Worm (Caenorhabditis elegans): Measurements from ENCODE around the gene Y17G7B.8.

The Y17G7B.8 gene

ce11 chrII:11988724-11989123, 38.8 kb downstream of the Y17G7B.8 start, which contains the start of gene Y17G7B.3:
Gene Y17G7B.3 (plus strand): TSS chrII:11989024.
- no peak for TF ChIP-seq pag-3 (tag; optimal IDR thresholded peaks at IDR 0.05; ENCODE audit: borderline replicate concordance, insufficient read depth)
- TF ChIP-seq mdl-1 (tag; optimal IDR thresholded peaks at IDR 0.05), result no peak
- TF ChIP-seq nhr-28 (tag; optimal IDR thresholded peaks at IDR 0.05), result no peak
- TF ChIP-seq pax-3 (tag; optimal IDR thresholded peaks at IDR 0.05), result no peak
- no peak for TF ChIP-seq nhr-71 (tag; optimal IDR thresholded peaks at IDR 0.05)
- no peak for TF ChIP-seq rnt-1 (tag; optimal IDR thresholded peaks at IDR 0.05)
- no peak for TF ChIP-seq efl-3 (GFP tag; optimal IDR thresholded peaks at IDR 0.05)
- TF ChIP-seq fos-1 (tag; optimal IDR thresholded peaks at IDR 0.05), result no peak

- TF ChIP-seq dsc-1 (tag; optimal IDR thresholded peaks at IDR 0.05), result peak; percentile 84
- peak; percentile 53 for TF ChIP-seq fkh-4 (tag; optimal IDR thresholded peaks at IDR 0.05; ENCODE audit: borderline replicate concordance)
- TF ChIP-seq ces-1 (GFP tag; optimal IDR thresholded peaks at IDR 0.05), result peak; percentile 77
- peak; percentile 96 for TF ChIP-seq fkh-8 (tag; optimal IDR thresholded peaks at IDR 0.05)
- TF ChIP-seq nhr-11 (tag; optimal IDR thresholded peaks at IDR 0.05), result peak; percentile 90
- peak; percentile 94 for TF ChIP-seq nhr-71 (tag; optimal IDR thresholded peaks at IDR 0.05)
- TF ChIP-seq xbp-1 (tag; optimal IDR thresholded peaks at IDR 0.05), result peak; percentile 92
- TF ChIP-seq mef-2 (tag; optimal IDR thresholded peaks at IDR 0.05), result peak; percentile 29
- peak; percentile 78 for TF ChIP-seq ztf-4 (tag; optimal IDR thresholded peaks at IDR 0.05)
- TF ChIP-seq unc-98 (GFP tag; IDR thresholded peaks at IDR 0.05), result peak; percentile 22; the same call in 1 of the 2 replicates
- TF ChIP-seq ceh-8 (GFP tag; optimal IDR thresholded peaks at IDR 0.05), result peak; percentile 90
- no peak for TF ChIP-seq aha-1 (tag; optimal IDR thresholded peaks at IDR 0.05)
- TF ChIP-seq C16A3.4 (tag; optimal IDR thresholded peaks at IDR 0.05), result peak; percentile 81
- peak; percentile 71 for TF ChIP-seq jun-1 (tag; optimal IDR thresholded peaks at IDR 0.05)
- peak; percentile 73 for TF ChIP-seq C04F5.9 (tag; optimal IDR thresholded peaks at IDR 0.05)
- peak; percentile 75 for TF ChIP-seq elt-2 (tag; optimal IDR thresholded peaks at IDR 0.05)
- no peak for TF ChIP-seq rnt-1 (tag; optimal IDR thresholded peaks at IDR 0.05)
- TF ChIP-seq F16B12.6 (tag; optimal IDR thresholded peaks at IDR 0.05), result peak; percentile 34
- peak in 4 of 6 experiments; percentile 27 to 82 (median 53) for TF ChIP-seq elt-3 (tag; optimal IDR thresholded peaks at IDR 0.05)
- TF ChIP-seq lin-14 (GFP tag; optimal IDR thresholded peaks at IDR 0.05), result peak; percentile 95
- no peak for TF ChIP-seq pqm-1 (tag; optimal IDR thresholded peaks at IDR 0.05)
- TF ChIP-seq sptf-1 (tag; optimal IDR thresholded peaks at IDR 0.05), result no peak
- TF ChIP-seq lin-13 (GFP tag; optimal IDR thresholded peaks at IDR 0.05), result peak; percentile 86
- peak; percentile 93 to 94 for TF ChIP-seq lsy-2 (tag; optimal IDR thresholded peaks at IDR 0.05)
- no peak for TF ChIP-seq sup-37 (GFP tag; optimal IDR thresholded peaks at IDR 0.05)
- no peak for TF ChIP-seq nhr-28 (tag; optimal IDR thresholded peaks at IDR 0.05)
- peak; percentile 61 for TF ChIP-seq nhr-77 (tag; optimal IDR thresholded peaks at IDR 0.05)
- peak; percentile 80 for TF ChIP-seq unc-86 (tag; optimal IDR thresholded peaks at IDR 0.05)
- peak; percentile 75 for TF ChIP-seq grh-1 (GFP tag; IDR thresholded peaks at IDR 0.05)
- TF ChIP-seq nhr-76 (tag; optimal IDR thresholded peaks at IDR 0.05), result no peak
- no peak for TF ChIP-seq egl-27 (tag; optimal IDR thresholded peaks at IDR 0.05)
- TF ChIP-seq unc-30 (tag; optimal IDR thresholded peaks at IDR 0.05), result no peak
- peak; percentile 61 for TF ChIP-seq hlh-4 (tag; optimal IDR thresholded peaks at IDR 0.05)
- no peak for TF ChIP-seq tlp-1 (tag; optimal IDR thresholded peaks at IDR 0.05)
- TF ChIP-seq zip-4 (GFP tag; optimal IDR thresholded peaks at IDR 0.05), result peak; percentile 67
- TF ChIP-seq lir-3 (tag; optimal IDR thresholded peaks at IDR 0.05; ENCODE audit: poor library complexity), result no peak
- TF ChIP-seq egl-13 (tag; optimal IDR thresholded peaks at IDR 0.05), result peak; percentile 91
- TF ChIP-seq nhr-90 (tag; optimal IDR thresholded peaks at IDR 0.05; ENCODE audit: poor library complexity), result peak; percentile 95
- TF ChIP-seq aly-2 (tag; optimal IDR thresholded peaks at IDR 0.05), result no peak
- no peak for TF ChIP-seq nhr-84 (tag; optimal IDR thresholded peaks at IDR 0.05)
- TF ChIP-seq ets-5 (GFP tag; IDR thresholded peaks at IDR 0.05), result no peak
- peak; percentile 33 for TF ChIP-seq irx-1 (tag; optimal IDR thresholded peaks at IDR 0.05)
- peak; percentile 77 for TF ChIP-seq vab-15 (tag; optimal IDR thresholded peaks at IDR 0.05)
- TF ChIP-seq isw-1 (GFP tag; IDR thresholded peaks at IDR 0.05), result peak; percentile 88
- TF ChIP-seq sox-4 (tag; optimal IDR thresholded peaks at IDR 0.05), result peak; percentile 86
- TF ChIP-seq unc-62 (GFP tag; optimal IDR thresholded peaks at IDR 0.05), result no peak
Observed at ce11 chrII:11980110-11980509, 47.4 kb downstream of the Y17G7B.8 start.

Measured in whole organism, L1 larva.